Worm (Caenorhabditis elegans): ENCODE measurements around the gene nhr-218.

The nhr-218 gene

ce11 chrV:16229439-16229838 lies 28.8 kb upstream of the nhr-218 start:
- no peak for TF ChIP-seq hmg-1.1 (GFP tag; IDR thresholded peaks at IDR 0.05)
- TF ChIP-seq nhr-42 (GFP tag; IDR thresholded peaks at IDR 0.05) = no peak
- no peak for TF ChIP-seq ztf-11 (tag; optimal IDR thresholded peaks at IDR 0.05)
- TF ChIP-seq jun-1 (tag; optimal IDR thresholded peaks at IDR 0.05) = no peak
- peak in 1 of 2 experiments; percentile 97 for TF ChIP-seq unc-62 (GFP tag; optimal IDR thresholded peaks at IDR 0.05 in 1 of 2)
- TF ChIP-seq unc-62 (tag; optimal IDR thresholded peaks at IDR 0.05) = no peak

ce11 chrV:16229896-16230295 lies 28.3 kb upstream of the nhr-218 start, which contains the start of the genes F21H7.2 and F21H7.12:
TSS of gene F21H7.2 (minus strand) at chrV:16229996.
TSS of gene F21H7.12 (plus strand) at chrV:16230165.
- TF ChIP-seq nhr-111 (GFP tag; optimal IDR thresholded peaks at IDR 0.05) (no peak), spr-1 (tag; optimal IDR thresholded peaks at IDR 0.05) (no peak), pha-4 (GFP tag; IDR thresholded peaks at IDR 0.05) (no peak), pha-4 (tag; optimal IDR thresholded peaks at IDR 0.05) (no peak), mep-1 (tag; optimal IDR thresholded peaks at IDR 0.05) (no peak), mdl-1 (tag; optimal IDR thresholded peaks at IDR 0.05) (no peak), ceh-82 (tag; optimal IDR thresholded peaks at IDR 0.05) (no peak), unc-130 (GFP tag; optimal IDR thresholded peaks at IDR 0.05) (no peak), nhr-237 (tag; optimal IDR thresholded peaks at IDR 0.05) (no peak), hif-1 (tag; optimal IDR thresholded peaks at IDR 0.05) (no peak)

ce11 chrV:16232180-16232579 lies 26.1 kb upstream of the nhr-218 start, which contains the start of gene gst-22:
TSS of gene gst-22 (minus strand) at chrV:16232282.
- TF ChIP-seq mes-2 (tag; optimal IDR thresholded peaks at IDR 0.05; ENCODE audit: poor library complexity, severe bottlenecking) (no peak), lim-7 (GFP tag; IDR thresholded peaks at IDR 0.05) (no peak), F10B5.3 (tag; optimal IDR thresholded peaks at IDR 0.05) (no peak), daf-16 (GFP tag; optimal IDR thresholded peaks at IDR 0.05) (no peak), daf-16 (tag; optimal IDR thresholded peaks at IDR 0.05) (no peak), ztf-11 (tag; optimal IDR thresholded peaks at IDR 0.05) (no peak), lin-15B (tag; optimal IDR thresholded peaks at IDR 0.05) (no peak), ceh-20 (GFP tag; IDR thresholded peaks at IDR 0.05) (no peak), lin-13 (GFP tag; optimal IDR thresholded peaks at IDR 0.05) (no peak), tra-1 (GFP tag; IDR thresholded peaks at IDR 0.05) (no peak), unc-130 (GFP tag; optimal IDR thresholded peaks at IDR 0.05) (no peak), ces-1 (GFP tag; optimal IDR thresholded peaks at IDR 0.05) (no peak), cey-2 (tag; optimal IDR thresholded peaks at IDR 0.05; ENCODE audit: borderline replicate concordance, insufficient read depth) (no peak), T26A8.4 (GFP tag; IDR thresholded peaks at IDR 0.05) (no peak), daf-12 (tag; optimal IDR thresholded peaks at IDR 0.05) (no peak), aly-2 (tag; optimal IDR thresholded peaks at IDR 0.05) (no peak), D1046.2 (GFP tag; IDR thresholded peaks at IDR 0.05) (no peak), mdt-29 (GFP tag; IDR thresholded peaks at IDR 0.05) (no peak), tag-97 (GFP tag; IDR thresholded peaks at IDR 0.05) (no peak), hif-1 (tag; optimal IDR thresholded peaks at IDR 0.05) (no peak), fos-1 (tag; optimal IDR thresholded peaks at IDR 0.05) (no peak), ceh-44 (GFP tag; IDR thresholded peaks at IDR 0.05) (no peak), spr-3 (GFP tag; optimal IDR thresholded peaks at IDR 0.05) (no peak), Y105C5A.15 (GFP tag; IDR thresholded peaks at IDR 0.05) (no peak), lin-38 (GFP tag; IDR thresholded peaks at IDR 0.05) (no peak), nhr-25 (tag; optimal IDR thresholded peaks at IDR 0.05; ENCODE audit: borderline replicate concordance, insufficient read depth) (no peak), lir-3 (tag; optimal IDR thresholded peaks at IDR 0.05) (no peak), nhr-237 (tag; optimal IDR thresholded peaks at IDR 0.05) (no peak), lin-29 (GFP tag; IDR thresholded peaks at IDR 0.05) (no peak), lin-1 (GFP tag; IDR thresholded peaks at IDR 0.05) (no peak), ztf-7 (tag; optimal IDR thresholded peaks at IDR 0.05) (no peak), pqm-1 (tag; optimal IDR thresholded peaks at IDR 0.05) (peak; percentile 82), egl-43 (GFP tag; IDR thresholded peaks at IDR 0.05) (no peak), hlh-11 (tag; optimal IDR thresholded peaks at IDR 0.05) (peak; percentile 24), pha-4 (GFP tag; IDR thresholded peaks at IDR 0.05) (no peak), pha-4 (tag; optimal IDR thresholded peaks at IDR 0.05) (no peak), php-3 (GFP tag; IDR thresholded peaks at IDR 0.05) (peak; percentile 87), ceh-62 (tag; optimal IDR thresholded peaks at IDR 0.05) (no peak), nhr-6 (tag; optimal IDR thresholded peaks at IDR 0.05) (no peak)

Measured in whole organism, L4 larva.